Fruit fly (Drosophila melanogaster): ENCODE results near the gene CG14606.

Gene CG14606

dm6 chr3R:7246889-7247288, 30.0 kb upstream of the CG14606 start, which contains the start of the genes Noc3 and CG10053:
Gene Noc3, minus strand, starts transcription at chr3R:7246969.
Gene CG10053, plus strand, starts transcription at chr3R:7247090.
- TF ChIP-seq pad (GFP tag; optimal IDR thresholded peaks at IDR 0.05) = no peak
- TF ChIP-seq Mnt (GFP tag; optimal IDR thresholded peaks at IDR 0.05) = peak; percentile 96
- peak; percentile 22 for TF ChIP-seq bab1 (GFP tag; optimal IDR thresholded peaks at IDR 0.05)

DNA sequence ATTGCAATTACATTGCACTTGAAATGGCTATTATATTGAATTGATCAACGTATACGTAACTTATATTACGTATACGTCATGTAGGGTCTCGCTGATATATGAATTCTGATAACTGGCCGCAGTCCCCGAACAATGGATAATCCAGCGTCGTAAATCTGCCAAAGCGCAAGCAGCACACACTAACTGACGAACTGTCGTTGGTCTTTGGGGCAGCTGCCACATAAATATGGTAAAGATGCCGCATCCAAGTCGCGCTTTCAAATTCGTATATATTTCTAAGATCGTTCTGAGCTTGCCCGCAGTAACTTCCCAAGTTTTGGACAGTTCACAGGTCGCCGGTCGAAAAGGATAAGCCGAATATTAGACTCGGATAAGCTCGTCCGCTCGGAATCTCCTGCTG, 24.6 kb upstream of the CG14606 start, which contains the start of gene CG14607:
CG14607 (plus strand) TSS at position 301 of the 400 bp plus-strand sequence.
- TF ChIP-seq CG7045 (GFP tag; optimal IDR thresholded peaks at IDR 0.05) (no peak), CG1620 (GFP tag; optimal IDR thresholded peaks at IDR 0.05) (no peak), CG5204 (GFP tag; optimal IDR thresholded peaks at IDR 0.05) (no peak)

DNA sequence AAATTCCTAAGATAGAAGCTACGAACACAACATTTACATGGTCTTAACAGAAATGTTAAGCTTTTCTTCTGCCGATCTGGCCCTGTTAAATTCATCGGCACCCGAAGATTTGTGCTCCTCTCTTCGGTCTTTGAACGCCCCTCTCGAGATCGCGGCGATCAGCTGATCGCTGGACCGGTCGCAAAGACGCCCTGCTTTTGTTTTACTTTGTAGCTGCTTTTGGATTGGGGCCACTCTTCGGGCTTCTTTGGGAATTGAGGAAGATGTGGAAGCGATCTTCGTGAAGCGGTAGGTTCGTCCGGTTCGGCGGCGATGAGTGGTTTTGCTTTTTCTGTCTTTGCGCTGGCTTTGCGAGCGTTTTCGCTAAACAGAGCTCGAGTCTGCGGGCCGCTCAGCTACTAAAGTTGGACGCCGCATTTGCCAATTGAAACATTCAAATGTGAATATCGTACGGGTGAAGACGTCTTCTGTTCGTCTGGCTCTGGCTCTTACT, 7.1 kb upstream of the CG14606 start, which contains the start of gene thw:
thw (plus strand) TSS at position 443 of the 493 bp plus-strand sequence.
- no peak for TF ChIP-seq CG11617 (GFP tag; optimal IDR thresholded peaks at IDR 0.05)
- no peak for TF ChIP-seq Clk (GFP tag; optimal IDR thresholded peaks at IDR 0.05)
- TF ChIP-seq ovo (GFP tag; optimal IDR thresholded peaks at IDR 0.05) = no peak
- TF ChIP-seq cic (GFP tag; optimal IDR thresholded peaks at IDR 0.05) = no peak
- TF ChIP-seq toe (GFP tag; optimal IDR thresholded peaks at IDR 0.05) = no peak
- no peak for TF ChIP-seq Hr96 (GFP tag; optimal IDR thresholded peaks at IDR 0.05)
- no peak for TF ChIP-seq cnc (optimal IDR thresholded peaks at IDR 0.05)

DNA sequence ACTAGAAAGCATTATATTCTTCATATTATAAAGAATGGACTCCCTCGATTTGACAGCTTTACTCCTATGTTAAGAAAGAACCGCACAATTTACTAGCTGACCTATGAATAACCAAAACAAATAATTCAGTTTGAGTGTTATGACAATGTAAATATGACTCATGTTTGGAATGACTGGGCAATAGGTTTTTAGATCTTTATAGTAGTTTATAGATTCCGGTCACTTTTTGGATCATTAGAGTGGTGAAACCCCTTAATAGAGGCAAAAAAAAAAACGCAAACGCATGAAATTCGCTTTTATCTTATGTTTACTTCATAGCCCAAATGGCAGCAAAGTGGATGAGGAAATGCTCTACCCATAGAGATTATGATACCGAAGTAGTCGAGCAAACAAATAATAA, 2.7 kb upstream of the CG14606 start, which contains the start of gene CG14605:
CG14605 (minus strand) TSS at position 101 of the 400 bp plus-strand sequence.
- TF ChIP-seq cic (GFP tag; optimal IDR thresholded peaks at IDR 0.05) = no peak

DNA sequence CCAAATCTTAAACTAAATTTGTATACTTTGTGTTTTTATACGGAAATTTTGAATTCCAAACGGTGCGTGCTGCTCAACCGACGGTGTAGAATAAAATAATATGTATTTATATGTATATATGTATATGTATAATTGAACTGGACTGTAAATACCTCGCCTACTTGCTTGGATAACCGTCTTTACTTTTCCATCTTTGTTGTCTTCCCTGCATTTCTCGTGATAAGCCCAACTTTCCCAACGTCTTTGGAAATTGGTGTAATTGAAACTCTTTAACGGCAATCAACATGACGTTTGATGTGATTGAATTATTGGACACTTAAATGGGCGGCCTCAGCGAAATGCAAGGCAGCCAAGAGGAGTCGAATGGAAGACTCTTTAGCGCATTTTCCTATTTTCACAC, 8.6 kb downstream of the CG14606 start, which contains the start of gene CG1288:
CG1288 (minus strand) TSS at position 101 of the 400 bp plus-strand sequence.
- no peak for TF ChIP-seq CG1620 (GFP tag; optimal IDR thresholded peaks at IDR 0.05)
- no peak for TF ChIP-seq tj (GFP tag; optimal IDR thresholded peaks at IDR 0.05)
- TF ChIP-seq ovo (GFP tag; optimal IDR thresholded peaks at IDR 0.05) = no peak
- no peak for TF ChIP-seq bab1 (GFP tag; optimal IDR thresholded peaks at IDR 0.05)
- TF ChIP-seq CG5204 (GFP tag; optimal IDR thresholded peaks at IDR 0.05) = no peak
- no peak for TF ChIP-seq CG7045 (GFP tag; optimal IDR thresholded peaks at IDR 0.05)
- no peak for TF ChIP-seq CG33017 (tag; optimal IDR thresholded peaks at IDR 0.05)
- TF ChIP-seq kay (GFP tag; ENCODE audit: borderline replicate concordance) = no peak
- TF ChIP-seq CG11617 (GFP tag; optimal IDR thresholded peaks at IDR 0.05) = no peak
- TF ChIP-seq pad (GFP tag; optimal IDR thresholded peaks at IDR 0.05) = no peak
- no peak for TF ChIP-seq Hr96 (GFP tag; optimal IDR thresholded peaks at IDR 0.05)
- TF ChIP-seq CG7101 (tag; optimal IDR thresholded peaks at IDR 0.05) = no peak
- TF ChIP-seq toe (GFP tag; optimal IDR thresholded peaks at IDR 0.05) = no peak
- TF ChIP-seq CG12768 (GFP tag; optimal IDR thresholded peaks at IDR 0.05) = no peak
- TF ChIP-seq Crg-1 (GFP tag; optimal IDR thresholded peaks at IDR 0.05) = no peak
- no peak for TF ChIP-seq Clk (GFP tag; optimal IDR thresholded peaks at IDR 0.05)
- TF ChIP-seq cic (GFP tag; optimal IDR thresholded peaks at IDR 0.05) = no peak
- no peak for TF ChIP-seq CG14711 (tag; optimal IDR thresholded peaks at IDR 0.05)
- TF ChIP-seq Mnt (GFP tag; optimal IDR thresholded peaks at IDR 0.05) = no peak

DNA sequence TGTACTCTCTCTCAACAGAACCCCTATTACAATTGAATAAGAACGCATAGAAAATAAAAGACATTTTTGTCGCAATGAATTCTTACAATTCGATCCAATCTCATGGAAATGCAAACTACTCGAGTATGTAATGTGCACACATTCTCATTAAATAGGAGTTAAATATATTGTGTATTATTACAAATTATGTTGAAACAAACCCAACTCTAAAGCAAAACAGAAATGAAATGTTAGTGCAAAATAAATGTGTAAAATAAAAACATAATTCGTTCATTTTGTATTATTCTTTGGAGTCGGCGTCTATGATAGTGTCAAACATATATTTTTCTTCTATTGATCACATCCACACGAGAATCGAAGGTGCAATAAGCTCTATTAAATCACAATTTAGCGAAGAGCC, 16.2 kb downstream of the CG14606 start, which contains the start of gene CG14609:
CG14609 (plus strand) TSS at position 301 of the 400 bp plus-strand sequence.
- TF ChIP-seq bab1 (GFP tag; optimal IDR thresholded peaks at IDR 0.05) (no peak), ovo (GFP tag; optimal IDR thresholded peaks at IDR 0.05) (no peak), tj (GFP tag; optimal IDR thresholded peaks at IDR 0.05) (no peak), Hr96 (GFP tag; optimal IDR thresholded peaks at IDR 0.05) (no peak), CG14711 (tag; optimal IDR thresholded peaks at IDR 0.05) (no peak), CG11617 (GFP tag; optimal IDR thresholded peaks at IDR 0.05) (no peak), Clk (GFP tag; optimal IDR thresholded peaks at IDR 0.05) (no peak), toe (GFP tag; optimal IDR thresholded peaks at IDR 0.05) (no peak), CG12768 (GFP tag; optimal IDR thresholded peaks at IDR 0.05) (no peak), cic (GFP tag; optimal IDR thresholded peaks at IDR 0.05) (no peak), CG1620 (GFP tag; optimal IDR thresholded peaks at IDR 0.05) (no peak), CG7045 (GFP tag; optimal IDR thresholded peaks at IDR 0.05) (no peak), CG7101 (tag; optimal IDR thresholded peaks at IDR 0.05) (no peak), pad (GFP tag; optimal IDR thresholded peaks at IDR 0.05) (no peak)

dm6 chr3R:7199849-7200248, 17.0 kb downstream of the CG14606 start:
- TF ChIP-seq bab1 (GFP tag; optimal IDR thresholded peaks at IDR 0.05) (peak; percentile 31), kay (GFP tag; ENCODE audit: borderline replicate concordance) (peak; percentile 52), Hr96 (GFP tag; optimal IDR thresholded peaks at IDR 0.05) (no peak), tj (GFP tag; optimal IDR thresholded peaks at IDR 0.05) (peak; percentile 5)

DNA sequence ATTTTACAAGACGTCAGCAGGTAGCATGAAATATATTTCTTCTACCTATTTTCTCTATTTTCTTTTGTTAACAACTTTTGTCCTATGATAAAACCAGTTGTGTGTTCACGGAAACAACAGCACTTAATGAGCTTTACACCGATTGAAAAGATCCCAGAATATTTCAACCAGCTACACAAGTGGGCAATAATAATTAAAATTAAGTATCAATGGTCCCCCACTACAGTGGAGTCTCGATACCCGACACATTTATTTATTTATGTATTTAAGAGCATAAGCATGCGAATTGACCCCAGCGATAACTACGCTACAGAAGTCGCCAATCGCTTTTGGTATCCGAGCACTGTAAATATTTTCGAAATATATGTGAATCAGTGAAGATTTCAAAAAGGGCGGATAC, 28.2 kb downstream of the CG14606 start:
- TF ChIP-seq kay (GFP tag; ENCODE audit: borderline replicate concordance) (peak; percentile 67), CG33017 (tag; optimal IDR thresholded peaks at IDR 0.05) (no peak), CG1620 (GFP tag; optimal IDR thresholded peaks at IDR 0.05) (no peak), bab1 (GFP tag; optimal IDR thresholded peaks at IDR 0.05) (no peak)

Measured in whole organism, adult.